Fruit fly (Drosophila melanogaster) whole organism, embryonic: Measurements from ENCODE around the gene Agpat1.

Source experiments
- Ada2b ChIP-seq: fragments of 200-800 bp; sonication (Bioruptor generic); IDR thresholded peaks from 2 replicates; pipeline ENCODE4 v1.3.6; 2022; ENCODE audit warnings: missing biosample characterization, missing genetic modification characterization
- Asciz ChIP-seq: fragments of 200-800 bp; sonication (Bioruptor generic); optimal IDR thresholded peaks from 2 replicates; lab custom pipeline; 2017; ENCODE audit warnings: missing biosample characterization, mild to moderate bottlenecking, missing genetic modification characterization, missing genetic modification reagents
- Atf-2 ChIP-seq: fragments of 200-800 bp; sonication (Bioruptor generic); optimal IDR thresholded peaks from 2 replicates; lab custom pipeline; 2016; ENCODE audit warnings: missing biosample characterization, missing genetic modification characterization
- CG11695 ChIP-seq: fragments of 200-800 bp; sonication (Bioruptor generic); IDR thresholded peaks from 3 replicates; pipeline ENCODE4 v1.3.6; 2022; ENCODE audit warnings: missing biosample characterization, missing genetic modification characterization
- CG12219 ChIP-seq: fragments of 200-800 bp; sonication (Bioruptor generic); optimal IDR thresholded peaks from 3 replicates; lab custom pipeline; 2018; ENCODE audit warnings: missing biosample characterization, mild to moderate bottlenecking, missing genetic modification characterization
- CG12659 ChIP-seq: fragments of 200-800 bp; sonication (Bioruptor generic); optimal IDR thresholded peaks from 3 replicates; lab custom pipeline; 2017; ENCODE audit warnings: mild to moderate bottlenecking, missing biosample characterization, missing genetic modification reagents, missing genetic modification characterization
- CG13123 ChIP-seq: fragments of 200-800 bp; sonication (Bioruptor generic); optimal IDR thresholded peaks from 2 replicates; lab custom pipeline; 2016; ENCODE audit warnings: missing biosample characterization, missing genetic modification characterization
- CG13296 ChIP-seq: fragments of 200-800 bp; sonication (Bioruptor generic); optimal IDR thresholded peaks from 3 replicates; lab custom pipeline; 2018; ENCODE audit warnings: missing biosample characterization, mild to moderate bottlenecking, missing genetic modification characterization
- CG13894 ChIP-seq: fragments of 200-800 bp; sonication (Bioruptor generic); optimal IDR thresholded peaks from 3 replicates; lab custom pipeline; 2018; ENCODE audit warnings: missing biosample characterization, mild to moderate bottlenecking, missing genetic modification characterization, moderate library complexity
- CG1602 ChIP-seq: fragments of 200-800 bp; sonication (Bioruptor generic); optimal IDR thresholded peaks from 3 replicates; lab custom pipeline; 2016; ENCODE audit warnings: missing biosample characterization, missing genetic modification characterization
- CG17328 ChIP-seq: fragments of 200-800 bp; sonication (Bioruptor generic); IDR thresholded peaks from 2 replicates; pipeline ENCODE4 v1.3.6; 2022; ENCODE audit warnings: missing biosample characterization, missing genetic modification characterization
- CG2120 ChIP-seq: fragments of 200-800 bp; sonication (Bioruptor generic); optimal IDR thresholded peaks from 3 replicates; lab custom pipeline; 2016; ENCODE audit warnings: missing biosample characterization, missing genetic modification characterization
- CG2129 ChIP-seq: fragments of 200-800 bp; sonication (Bioruptor generic); IDR thresholded peaks from 2 replicates; pipeline ENCODE4 v1.3.6; 2022; ENCODE audit warnings: missing biosample characterization, missing genetic modification characterization; ENCODE audit not compliant: partially characterized antibody
- CG3407 ChIP-seq: fragments of 200-800 bp; sonication (Bioruptor generic); optimal IDR thresholded peaks from 2 replicates; lab custom pipeline; 2018; ENCODE audit warnings: missing biosample characterization, mild to moderate bottlenecking, missing genetic modification characterization
- CG34422 ChIP-seq: fragments of 200-800 bp; sonication (Bioruptor generic); IDR thresholded peaks from 3 replicates; pipeline ENCODE4 v1.3.6; 2022; ENCODE audit warnings: missing biosample characterization, missing genetic modification characterization
- CG3995 ChIP-seq: fragments of 200-800 bp; sonication (Bioruptor generic); optimal IDR thresholded peaks from 3 replicates; lab custom pipeline; 2016; ENCODE audit warnings: missing biosample characterization, missing genetic modification characterization
- CG42726 ChIP-seq: fragments of 200-800 bp; sonication (Bioruptor generic); IDR thresholded peaks from 2 replicates; pipeline ENCODE4 v1.3.6; 2022; ENCODE audit warnings: missing biosample characterization, missing genetic modification characterization; ENCODE audit not compliant: partially characterized antibody
- CG4730 ChIP-seq: fragments of 200-800 bp; sonication (Bioruptor generic); IDR thresholded peaks from 2 replicates; pipeline ENCODE4 v1.3.6; 2022; ENCODE audit warnings: missing biosample characterization, missing genetic modification characterization
- CG7357 ChIP-seq: fragments of 200-800 bp; sonication (Bioruptor generic); IDR thresholded peaks from 3 replicates; pipeline ENCODE4 v1.3.6; 2022; ENCODE audit warnings: missing biosample characterization, missing genetic modification characterization
- CG7556 ChIP-seq: fragments of 200-800 bp; sonication (Bioruptor generic); optimal IDR thresholded peaks from 2 replicates; lab custom pipeline; 2017; ENCODE audit warnings: missing biosample characterization, mild to moderate bottlenecking, missing genetic modification characterization
- CG9727 ChIP-seq: fragments of 200-800 bp; sonication (Bioruptor generic); optimal IDR thresholded peaks from 3 replicates; lab custom pipeline; 2017; ENCODE audit warnings: missing biosample characterization, mild to moderate bottlenecking, missing genetic modification characterization
- Dbx ChIP-seq: fragments of 200-800 bp; sonication (Bioruptor generic); IDR thresholded peaks from 3 replicates; pipeline ENCODE4 v1.3.6; 2022; ENCODE audit warnings: missing biosample characterization, missing genetic modification characterization
- Drgx ChIP-seq: fragments of 200-800 bp; sonication (Bioruptor generic); IDR thresholded peaks from 2 replicates; pipeline ENCODE4 v1.3.6; 2022; ENCODE audit warnings: missing biosample characterization, missing genetic modification characterization
- GATAe ChIP-seq: fragments of 200-800 bp; sonication (Bioruptor generic); conservative IDR thresholded peaks from 2 replicates; pipeline ENCODE4 v1.3.6; 2022; ENCODE audit warnings: missing biosample characterization, missing genetic modification characterization
- Hmx ChIP-seq: fragments of 200-800 bp; sonication (Bioruptor generic); optimal IDR thresholded peaks from 2 replicates; lab custom pipeline; 2016; ENCODE audit warnings: missing biosample characterization, missing genetic modification characterization
- Mes4 ChIP-seq: fragments of 200-800 bp; sonication (Bioruptor generic); optimal IDR thresholded peaks from 2 replicates; lab custom pipeline; 2016; ENCODE audit warnings: missing biosample characterization, missing genetic modification characterization
- Xrp1 ChIP-seq: fragments of 200-800 bp; sonication (Bioruptor generic); IDR thresholded peaks from 2 replicates; pipeline ENCODE4 v1.3.6; 2022; ENCODE audit warnings: missing biosample characterization, missing genetic modification characterization
- abd-A ChIP-seq: fragments of 200-800 bp; sonication (Bioruptor generic); optimal IDR thresholded peaks from 3 replicates; lab custom pipeline; 2019; ENCODE audit warnings: missing biosample characterization, mild to moderate bottlenecking, missing genetic modification characterization, moderate library complexity
- ac ChIP-seq: fragments of 200-800 bp; sonication (Bioruptor generic); optimal IDR thresholded peaks from 3 replicates; lab custom pipeline; 2017; ENCODE audit warnings: missing biosample characterization, mild to moderate bottlenecking, missing genetic modification characterization
- bbx ChIP-seq: fragments of 200-800 bp; sonication (Bioruptor generic); IDR thresholded peaks from 2 replicates; pipeline ENCODE4 v1.3.6; 2022; ENCODE audit warnings: missing biosample characterization, missing genetic modification characterization; ENCODE audit not compliant: partially characterized antibody
- bsh ChIP-seq, 2 experiments: fragments of 200-800 bp; sonication (Bioruptor generic); optimal IDR thresholded peaks; 2 replicates each; lab custom pipeline; 2017 to 2018; ENCODE audit warnings: mild to moderate bottlenecking in 2 of 2, missing biosample characterization in 2 of 2, missing genetic modification characterization in 2 of 2, moderate library complexity in 1 of 2
- btn ChIP-seq: fragments of 200-800 bp; sonication (Bioruptor generic); optimal IDR thresholded peaks from 2 replicates; lab custom pipeline; 2016; ENCODE audit warnings: missing biosample characterization, missing genetic modification characterization
- ci ChIP-seq: fragments of 200-800 bp; sonication (Bioruptor generic); IDR thresholded peaks from 3 replicates; pipeline ENCODE4 v1.3.6; 2022; ENCODE audit warnings: missing biosample characterization, missing genetic modification characterization
- dati ChIP-seq: fragments of 200-800 bp; sonication (Bioruptor generic); IDR thresholded peaks from 2 replicates; pipeline ENCODE4 v1.3.6; 2022; ENCODE audit warnings: missing biosample characterization, missing genetic modification characterization
- disco-r ChIP-seq: fragments of 200-800 bp; sonication (Bioruptor generic); optimal IDR thresholded peaks from 2 replicates; lab custom pipeline; 2016; ENCODE audit warnings: missing biosample characterization, missing genetic modification characterization
- dpn ChIP-seq, 2 experiments: fragments of 200-800 bp; sonication (Bioruptor generic); optimal IDR thresholded peaks; 3 replicates each; lab custom pipeline; 2016; ENCODE audit warnings: missing biosample characterization in 2 of 2, missing genetic modification characterization in 2 of 2
- fd64A ChIP-seq: fragments of 200-800 bp; sonication (Bioruptor generic); optimal IDR thresholded peaks from 3 replicates; lab custom pipeline; 2018; ENCODE audit warnings: missing biosample characterization, mild to moderate bottlenecking, missing genetic modification characterization
- grau ChIP-seq: fragments of 200-800 bp; optimal IDR thresholded peaks from 3 replicates; lab custom pipeline; 2019; ENCODE audit warnings: missing biosample characterization, mild to moderate bottlenecking, missing genetic modification characterization, moderate library complexity
- her ChIP-seq: fragments of 200-800 bp; sonication (Bioruptor generic); optimal IDR thresholded peaks from 2 replicates; lab custom pipeline; 2016; ENCODE audit warnings: missing biosample characterization, missing genetic modification characterization
- hth ChIP-seq: fragments of >200 bp; optimal IDR thresholded peaks from 2 replicates; lab custom pipeline; 2017; ENCODE audit warnings: inconsistent platforms
- klu ChIP-seq: fragments of 200-800 bp; sonication (Bioruptor generic); IDR thresholded peaks from 2 replicates; pipeline ENCODE4 v1.3.6; 2022; ENCODE audit warnings: missing biosample characterization, missing genetic modification characterization
- maf-S ChIP-seq: fragments of 200-800 bp; sonication (Bioruptor generic); optimal IDR thresholded peaks from 2 replicates; lab custom pipeline; 2016; ENCODE audit warnings: missing biosample characterization, missing genetic modification characterization
- mirr ChIP-seq: fragments of 200-800 bp; sonication (Bioruptor generic); optimal IDR thresholded peaks from 3 replicates; lab custom pipeline; 2018; ENCODE audit warnings: missing biosample characterization, mild to moderate bottlenecking, missing genetic modification characterization
- nerfin-1 ChIP-seq: fragments of 200-800 bp; sonication (Bioruptor generic); optimal IDR thresholded peaks from 3 replicates; lab custom pipeline; 2019; ENCODE audit warnings: missing biosample characterization, mild to moderate bottlenecking, missing genetic modification characterization, moderate library complexity
- nmo ChIP-seq: fragments of 200-800 bp; sonication (Bioruptor generic); optimal IDR thresholded peaks from 2 replicates; lab custom pipeline; 2018; ENCODE audit warnings: missing biosample characterization, mild to moderate bottlenecking, missing genetic modification characterization, moderate library complexity
- run ChIP-seq: fragments of 200-800 bp; sonication (Bioruptor generic); optimal IDR thresholded peaks from 3 replicates; lab custom pipeline; 2018; ENCODE audit warnings: missing biosample characterization, mild to moderate bottlenecking, missing genetic modification characterization
- scrt ChIP-seq: fragments of 200-800 bp; sonication (Bioruptor generic); optimal IDR thresholded peaks from 2 replicates; lab custom pipeline; 2018; ENCODE audit warnings: missing biosample characterization, mild to moderate bottlenecking, missing genetic modification characterization, moderate library complexity
- seq ChIP-seq: fragments of 200-800 bp; sonication (Bioruptor generic); IDR thresholded peaks from 2 replicates; pipeline ENCODE4 v1.3.6; 2022; ENCODE audit warnings: missing biosample characterization, missing genetic modification characterization
- sob ChIP-seq: fragments of 200-800 bp; sonication (Bioruptor generic); IDR thresholded peaks from 2 replicates; pipeline ENCODE4 v1.3.6; 2022; ENCODE audit warnings: missing biosample characterization, missing genetic modification characterization
- sug ChIP-seq: fragments of 200-800 bp; optimal IDR thresholded peaks from 2 replicates; lab custom pipeline; 2019; ENCODE audit warnings: missing biosample characterization, mild to moderate bottlenecking, missing genetic modification characterization, moderate library complexity
- trem ChIP-seq: fragments of 200-800 bp; optimal IDR thresholded peaks from 3 replicates; lab custom pipeline; 2019; ENCODE audit warnings: missing biosample characterization, mild to moderate bottlenecking, missing genetic modification characterization, moderate library complexity
- zf30C ChIP-seq: fragments of 200-800 bp; sonication (Bioruptor generic); optimal IDR thresholded peaks from 3 replicates; lab custom pipeline; 2018; ENCODE audit warnings: missing biosample characterization, mild to moderate bottlenecking, missing genetic modification characterization

Agpat1 gene

DNA sequence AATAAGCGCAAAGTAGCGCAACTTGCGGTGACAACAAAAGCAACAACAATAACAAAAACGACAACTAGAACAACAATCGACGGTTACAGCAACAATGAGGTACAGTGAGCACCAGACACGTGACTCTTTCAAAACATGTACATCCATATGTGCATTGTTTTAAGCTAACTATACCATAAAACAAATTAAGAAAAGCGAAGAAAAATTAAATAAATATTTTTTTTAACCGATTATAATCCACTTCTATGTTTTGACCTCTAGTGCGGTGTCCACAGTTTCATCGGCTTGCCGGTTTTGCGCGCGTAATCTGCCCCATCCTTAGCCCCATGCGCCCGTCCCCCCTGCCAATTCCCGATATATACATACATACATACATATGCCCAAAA lies 10.7 kb upstream of the Agpat1 start (continued):
- TF ChIP-seq CG7357 (GFP tag; lab: Robert Waterston, UW) (peak; percentile 86), CG2120 (GFP tag; lab: Kevin White, UChicago) (peak; percentile 98), dati (GFP tag; lab: Robert Waterston, UW) (peak; percentile 81), sob (GFP tag; lab: Robert Waterston, UW) (peak; percentile 96), btn (GFP tag; lab: Kevin White, UChicago) (peak; percentile 33), mirr (GFP tag; lab: Kevin White, UChicago) (no peak), Xrp1 (GFP tag; lab: Robert Waterston, UW) (peak; percentile 92), Asciz (peak; percentile 76), abd-A (tag; lab: Kevin White, UChicago) (no peak), Hmx (GFP tag; lab: Kevin White, UChicago) (peak; percentile 79), disco-r (GFP tag; lab: Kevin White, UChicago) (peak; percentile 54), GATAe (peak; percentile 85), Drgx (GFP tag; lab: Robert Waterston, UW) (peak; percentile 99), CG3995 (GFP tag; lab: Kevin White, UChicago) (peak; percentile 61), nerfin-1 (tag; lab: Kevin White, UChicago) (peak; percentile 63), fd64A (GFP tag; lab: Kevin White, UChicago) (peak; percentile 38), Mes4 (GFP tag; lab: Kevin White, UChicago) (peak; percentile 58), sug (tag; lab: Kevin White, UChicago) (peak; percentile 56), CG12659 (GFP tag; lab: Kevin White, UChicago) (peak; percentile 95), CG17328 (GFP tag; lab: Robert Waterston, UW) (peak; percentile 91), seq (GFP tag; lab: Robert Waterston, UW) (peak; percentile 95), bbx (GFP tag; lab: Robert Waterston, UW) (no peak), Ada2b (peak; percentile 96), klu (GFP tag; lab: Robert Waterston, UW) (peak; percentile 91), CG7556 (GFP tag; lab: Kevin White, UChicago) (peak; percentile 88), CG34422 (peak; percentile 96), CG2129 (GFP tag; lab: Robert Waterston, UW) (no peak), CG12219 (GFP tag; lab: Kevin White, UChicago) (peak; percentile 81), CG13296 (GFP tag; lab: Kevin White, UChicago) (peak; percentile 86), zf30C (GFP tag; lab: Kevin White, UChicago) (no peak), CG9727 (GFP tag; lab: Kevin White, UChicago) (peak; percentile 90), nmo (GFP tag; lab: Kevin White, UChicago) (peak; percentile 87), ac (GFP tag; lab: Kevin White, UChicago) (no peak), her (GFP tag; lab: Kevin White, UChicago) (peak; percentile 77), run (tag; lab: Kevin White, UChicago) (peak; percentile 79), CG13123 (GFP tag; lab: Kevin White, UChicago) (peak; percentile 73), CG42726 (GFP tag; lab: Robert Waterston, UW) (no peak), ci (peak; percentile 96), scrt (GFP tag; lab: Kevin White, UChicago) (peak; percentile 82), dpn (GFP tag; optimal IDR thresholded peaks at IDR 0.05; lab: Kevin White, UChicago) (peak; percentile 80 to 92), CG11695 (GFP tag; lab: Robert Waterston, UW) (peak; percentile 94), CG4730 (peak; percentile 93), hth (lab: Kevin White, UChicago) (no peak), CG1602 (GFP tag; lab: Kevin White, UChicago) (peak; percentile 90), Atf-2 (peak; percentile 76), bsh (GFP tag; optimal IDR thresholded peaks at IDR 0.05; lab: Kevin White, UChicago) (peak; percentile 89 to 94), maf-S (GFP tag; lab: Kevin White, UChicago) (peak; percentile 82), Dbx (GFP tag; lab: Robert Waterston, UW) (peak; percentile 97), CG13894 (tag; lab: Kevin White, UChicago) (peak; percentile 76), CG3407 (GFP tag; lab: Kevin White, UChicago) (peak; percentile 70), grau (tag; lab: Kevin White, UChicago) (peak; percentile 99), trem (tag; lab: Kevin White, UChicago) (peak; percentile 38)
